Fruit fly (Drosophila melanogaster) whole organism, embryonic: ENCODE measurements around the gene ninaG.

Experiments used
- Adf1 ChIP-seq: fragments of 200-800 bp; sonication (Bioruptor generic); IDR thresholded peaks from 2 replicates; pipeline ENCODE4 v1.3.6; 2022; ENCODE audit warnings: missing biosample characterization, missing genetic modification characterization
- Blimp-1 ChIP-seq: fragments of 200-800 bp; sonication (Bioruptor generic); optimal IDR thresholded peaks from 3 replicates; lab custom pipeline; 2018; ENCODE audit warnings: missing biosample characterization, missing genetic modification characterization, mild to moderate bottlenecking, moderate library complexity, missing genetic modification reagents
- CG10543 ChIP-seq: fragments of 200-800 bp; sonication (Bioruptor generic); optimal IDR thresholded peaks from 3 replicates; lab custom pipeline; 2017; ENCODE audit warnings: missing biosample characterization, mild to moderate bottlenecking, missing genetic modification characterization, moderate library complexity
- CG10979 ChIP-seq: fragments of 200-800 bp; sonication (Bioruptor generic); optimal IDR thresholded peaks from 2 replicates; lab custom pipeline; 2018; ENCODE audit warnings: missing biosample characterization, mild to moderate bottlenecking, missing genetic modification characterization, moderate library complexity
- CG11456 ChIP-seq: fragments of 200-800 bp; sonication (Bioruptor generic); IDR thresholded peaks from 3 replicates; pipeline ENCODE4 v1.3.6; 2022; ENCODE audit warnings: missing biosample characterization, missing genetic modification characterization
- CG12104 ChIP-seq: fragments of 200-800 bp; sonication (Bioruptor generic); optimal IDR thresholded peaks from 3 replicates; lab custom pipeline; 2016; ENCODE audit warnings: missing biosample characterization, missing genetic modification characterization
- CG12155 ChIP-seq: fragments of 200-800 bp; sonication (Bioruptor generic); optimal IDR thresholded peaks from 3 replicates; lab custom pipeline; 2016; ENCODE audit warnings: missing biosample characterization, missing genetic modification characterization
- CG12299 ChIP-seq: fragments of 200-800 bp; sonication (Bioruptor generic); optimal IDR thresholded peaks from 2 replicates; lab custom pipeline; 2018; ENCODE audit warnings: missing biosample characterization, mild to moderate bottlenecking, missing genetic modification characterization
- CG13624 ChIP-seq: fragments of 200-800 bp; sonication (Bioruptor generic); optimal IDR thresholded peaks from 2 replicates; lab custom pipeline; 2016; ENCODE audit warnings: missing biosample characterization, missing genetic modification characterization
- CG14014 ChIP-seq: fragments of 200-800 bp; sonication (Bioruptor generic); IDR thresholded peaks from 2 replicates; pipeline ENCODE4 v1.3.6; 2022; ENCODE audit warnings: missing biosample characterization, missing genetic modification characterization
- CG1529 ChIP-seq: fragments of 200-800 bp; sonication (Bioruptor generic); optimal IDR thresholded peaks from 3 replicates; lab custom pipeline; 2018; ENCODE audit warnings: missing biosample characterization, missing genetic modification characterization
- CG15514 ChIP-seq: fragments of 200-800 bp; sonication (Bioruptor generic); optimal IDR thresholded peaks from 3 replicates; lab custom pipeline; 2017; ENCODE audit warnings: missing biosample characterization, missing genetic modification characterization, mild to moderate bottlenecking, moderate library complexity, missing genetic modification reagents
- CG1647 ChIP-seq: fragments of 200-800 bp; sonication (Bioruptor generic); optimal IDR thresholded peaks from 3 replicates; lab custom pipeline; 2016; ENCODE audit warnings: missing biosample characterization, missing genetic modification characterization
- CG16863 ChIP-seq: fragments of 200-800 bp; sonication (Bioruptor generic); optimal IDR thresholded peaks from 3 replicates; lab custom pipeline; 2016; ENCODE audit warnings: missing biosample characterization, missing genetic modification characterization
- CG3407 ChIP-seq: fragments of 200-800 bp; sonication (Bioruptor generic); optimal IDR thresholded peaks from 2 replicates; lab custom pipeline; 2018; ENCODE audit warnings: missing biosample characterization, mild to moderate bottlenecking, missing genetic modification characterization
- CG6254 ChIP-seq: fragments of 200-800 bp; sonication (Bioruptor generic); optimal IDR thresholded peaks from 3 replicates; lab custom pipeline; 2017; ENCODE audit warnings: mild to moderate bottlenecking, missing biosample characterization, missing genetic modification reagents, missing genetic modification characterization
- CG9215 ChIP-seq: fragments of 200-800 bp; sonication (Bioruptor generic); IDR thresholded peaks from 2 replicates; pipeline ENCODE4 v1.3.6; 2022; ENCODE audit warnings: missing biosample characterization, missing genetic modification characterization
- CG9437 ChIP-seq: fragments of 200-800 bp; sonication (Bioruptor generic); optimal IDR thresholded peaks from 2 replicates; lab custom pipeline; 2018; ENCODE audit warnings: missing biosample characterization, mild to moderate bottlenecking, missing genetic modification characterization
- D19A ChIP-seq: fragments of 200-800 bp; optimal IDR thresholded peaks from 3 replicates; lab custom pipeline; 2019; ENCODE audit warnings: missing biosample characterization, mild to moderate bottlenecking, missing genetic modification characterization, moderate library complexity
- Dref ChIP-seq: fragments of 200-800 bp; sonication (Bioruptor generic); IDR thresholded peaks from 2 replicates; pipeline ENCODE4 v1.3.6; 2022; ENCODE audit warnings: missing biosample characterization, missing genetic modification characterization
- Mes4 ChIP-seq: fragments of 200-800 bp; sonication (Bioruptor generic); optimal IDR thresholded peaks from 2 replicates; lab custom pipeline; 2016; ENCODE audit warnings: missing biosample characterization, missing genetic modification characterization
- Ptx1 ChIP-seq: fragments of 200-800 bp; sonication (Bioruptor generic); IDR thresholded peaks from 2 replicates; pipeline ENCODE4 v1.3.6; 2022; ENCODE audit warnings: missing biosample characterization, missing genetic modification characterization
- Rx ChIP-seq: fragments of 200-800 bp; sonication (Bioruptor generic); IDR thresholded peaks from 2 replicates; pipeline ENCODE4 v1.3.6; 2022; ENCODE audit warnings: missing biosample characterization, missing genetic modification characterization
- chm ChIP-seq: fragments of 200-800 bp; sonication (Bioruptor generic); IDR thresholded peaks from 2 replicates; pipeline ENCODE4 v1.3.6; 2022; ENCODE audit warnings: missing biosample characterization, missing genetic modification characterization
- crc ChIP-seq: fragments of 200-800 bp; sonication (Bioruptor generic); optimal IDR thresholded peaks from 2 replicates; lab custom pipeline; 2016; ENCODE audit warnings: missing biosample characterization, missing genetic modification characterization
- ems ChIP-seq: fragments of 200-800 bp; sonication (Bioruptor generic); optimal IDR thresholded peaks from 3 replicates; lab custom pipeline; 2016; ENCODE audit warnings: missing biosample characterization, missing genetic modification characterization
- exex ChIP-seq: fragments of 200-800 bp; sonication (Bioruptor generic); optimal IDR thresholded peaks from 4 replicates; lab custom pipeline; 2018; ENCODE audit warnings: missing biosample characterization, mild to moderate bottlenecking, missing genetic modification characterization, moderate library complexity
- fd64A ChIP-seq: fragments of 200-800 bp; sonication (Bioruptor generic); optimal IDR thresholded peaks from 3 replicates; lab custom pipeline; 2018; ENCODE audit warnings: missing biosample characterization, mild to moderate bottlenecking, missing genetic modification characterization
- gcm2 ChIP-seq: fragments of 200-800 bp; sonication (Bioruptor generic); optimal IDR thresholded peaks from 2 replicates; lab custom pipeline; 2016; ENCODE audit warnings: missing biosample characterization, missing genetic modification characterization
- h ChIP-seq: fragments of >200 bp; optimal IDR thresholded peaks from 2 replicates; lab custom pipeline; 2017
- hb ChIP-seq: fragments of 200-800 bp; sonication (Bioruptor generic); IDR thresholded peaks from 3 replicates; pipeline ENCODE4 v1.3.6; 2022; ENCODE audit warnings: missing biosample characterization, missing genetic modification characterization; ENCODE audit not compliant: partially characterized antibody
- her ChIP-seq: fragments of 200-800 bp; sonication (Bioruptor generic); optimal IDR thresholded peaks from 2 replicates; lab custom pipeline; 2016; ENCODE audit warnings: missing biosample characterization, missing genetic modification characterization
- maf-S ChIP-seq: fragments of 200-800 bp; sonication (Bioruptor generic); optimal IDR thresholded peaks from 2 replicates; lab custom pipeline; 2016; ENCODE audit warnings: missing biosample characterization, missing genetic modification characterization
- nom ChIP-seq: fragments of 200-800 bp; sonication (Bioruptor generic); optimal IDR thresholded peaks from 2 replicates; lab custom pipeline; 2017; ENCODE audit warnings: missing biosample characterization, missing genetic modification characterization, mild to moderate bottlenecking, moderate library complexity, missing genetic modification reagents
- pan ChIP-seq, 4 experiments: fragments of >200 bp in 3 of 4; fragments of 200-800 bp in 1 of 4; sonication (Bioruptor generic) in 1 of 4; optimal IDR thresholded peaks in 3 of 4; IDR thresholded peaks in 1 of 4; 2 replicates each; pipeline versions ENCODE4 v1.3.6 to Lab custom; 2017 to 2022; ENCODE audit warnings: missing biosample characterization in 2 of 4, missing genetic modification characterization in 2 of 4, mixed read lengths in 1 of 4
- pita ChIP-seq: fragments of 200-800 bp; sonication (Bioruptor generic); optimal IDR thresholded peaks from 2 replicates; lab custom pipeline; 2017; ENCODE audit warnings: missing biosample characterization, mild to moderate bottlenecking, missing genetic modification characterization
- prd ChIP-seq, 3 experiments: fragments of >200 bp in 2 of 3; fragments of 200-800 bp in 1 of 3; sonication (Bioruptor generic) in 1 of 3; optimal IDR thresholded peaks in 2 of 3; IDR thresholded peaks in 1 of 3; 2 replicates in 2 of 3; 3 replicates in 1 of 3; pipeline versions ENCODE4 v1.3.6 to Lab custom; 2017 to 2022; ENCODE audit warnings: missing biosample characterization in 1 of 3, missing genetic modification characterization in 1 of 3
- repo ChIP-seq: fragments of 200-800 bp; sonication (Bioruptor generic); optimal IDR thresholded peaks from 2 replicates; lab custom pipeline; 2016; ENCODE audit warnings: missing biosample characterization, missing genetic modification characterization
- run ChIP-seq: fragments of 200-800 bp; sonication (Bioruptor generic); optimal IDR thresholded peaks from 3 replicates; lab custom pipeline; 2018; ENCODE audit warnings: missing biosample characterization, mild to moderate bottlenecking, missing genetic modification characterization
- ssp ChIP-seq: fragments of 200-800 bp; sonication (Bioruptor generic); IDR thresholded peaks from 2 replicates; pipeline ENCODE4 v1.3.6; 2022; ENCODE audit warnings: missing biosample characterization, missing genetic modification characterization
- tap ChIP-seq: fragments of 200-800 bp; optimal IDR thresholded peaks from 3 replicates; lab custom pipeline; 2019; ENCODE audit warnings: missing biosample characterization, mild to moderate bottlenecking, missing genetic modification characterization, moderate library complexity
- trem ChIP-seq: fragments of 200-800 bp; optimal IDR thresholded peaks from 3 replicates; lab custom pipeline; 2019; ENCODE audit warnings: missing biosample characterization, mild to moderate bottlenecking, missing genetic modification characterization, moderate library complexity
- tup ChIP-seq: fragments of 200-800 bp; sonication (Bioruptor generic); optimal IDR thresholded peaks from 2 replicates; lab custom pipeline; 2016; ENCODE audit warnings: missing biosample characterization, mild to moderate bottlenecking, missing genetic modification characterization, moderate library complexity
- unc-4 ChIP-seq: fragments of 200-800 bp; sonication (Bioruptor generic); IDR thresholded peaks from 2 replicates; pipeline ENCODE4 v1.3.6; 2022; ENCODE audit warnings: missing biosample characterization, missing genetic modification characterization; ENCODE audit not compliant: partially characterized antibody
- zfh1 ChIP-seq: fragments of 200-800 bp; sonication (Bioruptor generic); IDR thresholded peaks from 3 replicates; pipeline ENCODE4 v1.3.6; 2022; ENCODE audit warnings: missing biosample characterization, missing genetic modification characterization
- zfh2 ChIP-seq: fragments of 200-800 bp; sonication (Bioruptor generic); optimal IDR thresholded peaks from 2 replicates; lab custom pipeline; 2016; ENCODE audit warnings: missing biosample characterization, missing genetic modification characterization

The ninaG gene

DNA sequence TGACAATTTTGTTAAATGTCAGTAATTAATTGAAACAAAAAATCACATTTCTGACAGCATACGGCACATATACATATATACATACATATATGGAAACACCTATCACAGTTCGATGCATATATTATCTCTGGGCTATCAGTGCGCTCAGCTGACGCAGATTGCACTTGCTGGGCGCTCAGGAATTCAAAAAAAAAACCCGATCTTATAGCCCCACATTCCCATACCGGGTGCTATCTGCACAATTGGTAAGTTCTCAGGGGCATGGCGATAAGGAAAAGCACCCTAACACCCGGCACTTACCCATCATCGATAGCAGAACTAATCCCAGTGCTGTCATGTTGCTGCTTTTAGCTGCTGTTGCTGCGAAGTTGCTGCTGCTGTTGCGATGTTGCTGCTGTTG, 35.8 kb upstream of the ninaG start (continued):
- TF ChIP-seq Adf1 (GFP tag; lab: Robert Waterston, UW) (no peak), CG6254 (peak; percentile 20), Ptx1 (GFP tag; lab: Robert Waterston, UW) (peak; percentile 14; the same call in 1 of the 2 replicates)

DNA sequence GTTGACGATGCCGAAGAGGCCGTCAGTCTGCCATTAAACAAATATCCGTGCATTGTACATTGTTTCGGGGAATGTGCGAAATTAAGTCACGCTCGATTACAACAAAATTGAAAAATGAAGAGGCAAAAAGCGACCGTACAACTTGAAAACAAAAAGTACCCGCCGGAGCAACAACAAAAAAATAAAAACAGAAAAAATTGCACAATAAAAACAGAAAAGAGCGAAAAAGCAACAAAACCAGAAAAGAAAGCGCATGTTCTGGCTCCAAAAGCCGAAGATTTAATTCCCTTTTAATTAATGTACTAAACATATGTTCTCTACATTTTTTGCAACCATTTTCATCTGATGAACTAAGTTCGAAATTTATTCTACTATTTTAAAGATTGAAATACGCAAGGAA, 35.0 kb upstream of the ninaG start:
- no peak for TF ChIP-seq exex (tag; lab: Kevin White, UChicago)
- peak; percentile 9 for TF ChIP-seq nom (GFP tag; lab: Kevin White, UChicago)
- no peak for TF ChIP-seq trem (tag; lab: Kevin White, UChicago)
- no peak for TF ChIP-seq CG3407 (GFP tag; lab: Kevin White, UChicago)
- no peak for TF ChIP-seq h (lab: Kevin White, UChicago)

DNA sequence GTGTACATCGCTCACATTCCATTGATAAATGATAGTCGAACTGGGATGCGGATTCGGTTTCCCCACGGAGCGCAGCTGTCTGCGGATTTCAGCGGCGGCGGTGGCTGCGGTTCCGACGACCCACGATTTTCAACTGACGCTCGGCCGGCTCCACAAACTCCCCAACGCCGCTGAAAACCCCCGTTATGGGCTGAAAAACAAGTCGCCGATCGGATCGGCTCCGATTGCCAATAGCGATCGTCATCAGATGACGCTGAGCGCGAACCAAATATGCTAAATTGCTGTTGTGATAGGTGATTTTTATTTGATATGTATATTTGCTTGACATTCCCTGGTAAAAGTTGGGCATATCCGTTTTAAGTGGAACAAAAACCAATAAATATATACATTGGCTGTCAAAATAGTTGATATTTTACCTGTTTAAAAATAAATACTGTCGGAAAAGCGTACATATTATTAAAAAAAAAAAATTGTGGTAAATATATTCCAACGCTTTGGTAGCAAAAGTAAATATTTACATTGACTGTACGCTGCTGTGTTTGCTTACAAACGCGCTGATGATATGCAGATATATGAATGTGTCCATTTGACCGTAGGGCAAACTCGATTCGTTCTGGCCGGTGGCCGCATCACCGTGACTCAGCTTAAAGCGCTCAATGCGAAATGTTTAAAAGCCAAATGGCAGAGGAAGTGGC, 32.9 kb upstream of the ninaG start:
- TF ChIP-seq run (tag; lab: Kevin White, UChicago) (no peak), CG16863 (GFP tag; lab: Kevin White, UChicago) (peak; percentile 3), CG15514 (GFP tag; lab: Kevin White, UChicago) (peak; percentile 40), repo (GFP tag; lab: Kevin White, UChicago) (no peak), Blimp-1 (GFP tag; lab: Kevin White, UChicago) (peak; percentile 16), ems (GFP tag; lab: Kevin White, UChicago) (peak; percentile 10), pita (GFP tag; lab: Kevin White, UChicago) (no peak), CG12155 (GFP tag; lab: Kevin White, UChicago) (peak; percentile 63), CG9437 (GFP tag; lab: Kevin White, UChicago) (peak; percentile 41), prd (optimal IDR thresholded peaks at IDR 0.05; lab: Kevin White, UChicago) (no peak), prd (GFP tag; IDR thresholded peaks at IDR 0.05; lab: Robert Waterston, UW) (peak; percentile 68), ssp (no peak), CG14014 (peak; percentile 57; the same call in 1 of the 2 replicates), chm (GFP tag; lab: Robert Waterston, UW) (no peak), CG13624 (GFP tag; lab: Kevin White, UChicago) (peak; percentile 59), CG10979 (tag; lab: Kevin White, UChicago) (no peak), CG1529 (GFP tag; lab: Kevin White, UChicago) (no peak), zfh2 (GFP tag; lab: Kevin White, UChicago) (peak; percentile 86), D19A (tag; lab: Kevin White, UChicago) (peak; percentile 15), CG1647 (GFP tag; lab: Kevin White, UChicago) (no peak), crc (GFP tag; lab: Kevin White, UChicago) (peak; percentile 5), unc-4 (no peak), CG10543 (GFP tag; lab: Kevin White, UChicago) (peak; percentile 19), Dref (GFP tag; lab: Robert Waterston, UW) (no peak), Rx (GFP tag; lab: Robert Waterston, UW) (no peak), tap (tag; lab: Kevin White, UChicago) (no peak), maf-S (GFP tag; lab: Kevin White, UChicago) (no peak), Mes4 (GFP tag; lab: Kevin White, UChicago) (no peak), her (GFP tag; lab: Kevin White, UChicago) (no peak), CG11456 (0 out of 3 replicates have a peak, but pooled peaks have one; percentile 61), pan (optimal IDR thresholded peaks at IDR 0.05; lab: Kevin White, UChicago) (no peak), pan (GFP tag; optimal IDR thresholded peaks at IDR 0.05 in 1 of 2, IDR thresholded peaks at IDR 0.05 in 1 of 2) (peak in 1 of 2 experiments; percentile 61), CG9215 (GFP tag; lab: Robert Waterston, UW) (peak; percentile 76), hb (GFP tag; lab: Robert Waterston, UW) (no peak), CG12104 (peak; percentile 34), fd64A (GFP tag; lab: Kevin White, UChicago) (no peak), CG12299 (tag; lab: Kevin White, UChicago) (no peak), zfh1 (GFP tag; lab: Robert Waterston, UW) (no peak), gcm2 (GFP tag; lab: Kevin White, UChicago) (no peak), tup (GFP tag; lab: Kevin White, UChicago) (no peak)
